Fruit fly (Drosophila melanogaster) whole organism: ENCODE data around the gene Duba.

ENCODE experiments used
- CG8478 ChIP-seq: fragments of >200 bp; optimal IDR thresholded peaks from 2 replicates; lab custom pipeline; 2018; ENCODE audit warnings: inconsistent platforms
- pan ChIP-seq: fragments of >200 bp; optimal IDR thresholded peaks from 2 replicates; lab custom pipeline; 2017
- psq ChIP-seq: fragments of >200 bp; optimal IDR thresholded peaks from 2 replicates; lab custom pipeline; 2017
- usp ChIP-seq: fragments of >200 bp; optimal IDR thresholded peaks from 2 replicates; lab custom pipeline; 2017; ENCODE audit warnings: missing biosample characterization, missing genetic modification characterization, mixed read lengths

DNA sequence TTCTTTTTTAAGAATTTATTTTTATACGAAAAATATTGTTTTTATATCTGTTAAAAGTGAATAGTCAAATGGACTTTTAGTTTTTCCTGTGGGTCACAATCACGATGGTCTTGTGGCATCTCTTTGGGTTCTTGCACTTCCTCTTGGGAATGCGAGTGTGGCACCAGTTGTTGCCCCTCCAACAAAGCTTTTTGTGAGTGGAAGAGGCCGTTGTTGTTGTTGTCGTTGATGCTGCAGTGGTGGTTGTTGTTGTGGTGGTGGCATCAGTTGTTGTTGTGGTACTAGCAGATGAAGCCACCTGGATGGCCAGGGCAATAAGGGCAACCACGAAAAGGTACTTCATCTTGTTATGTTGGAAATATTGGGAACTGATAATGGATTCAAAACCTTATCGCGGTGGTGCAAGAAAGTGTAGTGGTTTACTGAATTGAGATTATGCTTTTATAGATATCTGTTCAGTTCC is 31.0 kb downstream of the Duba start, which contains the start of gene CG33270:
- TF ChIP-seq pan (lab: Kevin White, UChicago) (no peak), psq (lab: Kevin White, UChicago) (no peak), usp (GFP tag; lab: Kevin White, UChicago) (no peak), CG8478 (lab: Kevin White, UChicago) (no peak)
